Worm (Caenorhabditis elegans) whole organism, L3 larva: ENCODE data around the gene F26F4.2.
A peak's percentile ranks its signal among the peaks of the same experiment; 100 is the strongest.

ENCODE experiments used
- ZK546.5 ChIP-seq: sonication (generic microtip); optimal IDR thresholded peaks from 2 replicates; lab custom pipeline; 2017; ENCODE audit warnings: missing biosample characterization, missing genetic modification characterization
- ama-1 ChIP-seq: fragments of 150-350 bp; optimal IDR thresholded peaks from 2 replicates; lab custom pipeline; 2018
- ceh-16 ChIP-seq: sonication (generic microtip); optimal IDR thresholded peaks from 2 replicates; lab custom pipeline; 2017; ENCODE audit warnings: missing biosample characterization, missing genetic modification characterization
- ceh-28 ChIP-seq: fragments of 150-350 bp; optimal IDR thresholded peaks from 2 replicates; lab custom pipeline; 2014; ENCODE audit warnings: missing biosample characterization, missing genetic modification reagents, missing genetic modification characterization
- ceh-82 ChIP-seq: fragments of 150-350 bp; optimal IDR thresholded peaks from 2 replicates; lab custom pipeline; 2014; ENCODE audit warnings: missing biosample characterization, missing genetic modification characterization
- daf-12 ChIP-seq: fragments of 150-350 bp; optimal IDR thresholded peaks from 2 replicates; lab custom pipeline; 2014; ENCODE audit warnings: missing biosample characterization, missing genetic modification reagents, missing genetic modification characterization
- egl-5 ChIP-seq: fragments of 150-350 bp; optimal IDR thresholded peaks from 2 replicates; lab custom pipeline; 2017; ENCODE audit warnings: missing biosample characterization, missing genetic modification reagents, missing genetic modification characterization, inconsistent platforms
- elt-1 ChIP-seq: fragments of 150-350 bp; optimal IDR thresholded peaks from 2 replicates; lab custom pipeline; 2014; ENCODE audit warnings: missing biosample characterization, missing genetic modification characterization
- elt-2 ChIP-seq: sonication (generic microtip); optimal IDR thresholded peaks from 2 replicates; lab custom pipeline; 2016; ENCODE audit warnings: missing genetic modification reagents, mild to moderate bottlenecking, missing genetic modification characterization, missing compliant biosample characterization
- fkh-10 ChIP-seq: sonication (generic microtip); optimal IDR thresholded peaks from 2 replicates; lab custom pipeline; 2017; ENCODE audit warnings: missing biosample characterization, missing genetic modification reagents, missing genetic modification characterization
- fkh-2 ChIP-seq: fragments of 150-350 bp; optimal IDR thresholded peaks from 2 replicates; lab custom pipeline; 2014; ENCODE audit warnings: missing biosample characterization, missing genetic modification reagents, missing genetic modification characterization
- lin-15B ChIP-seq: fragments of 150-350 bp; optimal IDR thresholded peaks from 2 replicates; lab custom pipeline; 2014; ENCODE audit warnings: missing biosample characterization, missing genetic modification characterization
- lin-39 ChIP-seq: fragments of 150-350 bp; optimal IDR thresholded peaks from 2 replicates; lab custom pipeline; 2018; ENCODE audit warnings: missing biosample characterization, missing genetic modification reagents, missing genetic modification characterization
- mdl-1 ChIP-seq: fragments of 150-350 bp; optimal IDR thresholded peaks from 2 replicates; lab custom pipeline; 2014; ENCODE audit warnings: missing biosample characterization, missing genetic modification characterization
- mml-1 ChIP-seq: fragments of 150-350 bp; sonication (generic microtip); optimal IDR thresholded peaks from 3 replicates; lab custom pipeline; 2014; ENCODE audit warnings: missing biosample characterization, missing genetic modification characterization
- nfya-1 ChIP-seq: sonication (generic microtip); optimal IDR thresholded peaks from 2 replicates; lab custom pipeline; 2017; ENCODE audit warnings: missing genetic modification characterization, mild to moderate bottlenecking, missing compliant biosample characterization, antibody characterized with exemption, moderate library complexity; ENCODE audit not compliant: insufficient read depth
- nhr-12 ChIP-seq: fragments of 150-350 bp; optimal IDR thresholded peaks from 2 replicates; lab custom pipeline; 2014; ENCODE audit warnings: missing biosample characterization, missing genetic modification characterization
- nhr-23 ChIP-seq: fragments of 150-350 bp; optimal IDR thresholded peaks from 2 replicates; lab custom pipeline; 2014; ENCODE audit warnings: missing biosample characterization, missing genetic modification reagents, missing genetic modification characterization
- nhr-237 ChIP-seq: fragments of 150-350 bp; optimal IDR thresholded peaks from 2 replicates; lab custom pipeline; 2014; ENCODE audit warnings: missing biosample characterization, missing genetic modification characterization
- nhr-25 ChIP-seq: sonication (generic microtip); optimal IDR thresholded peaks from 2 replicates; lab custom pipeline; 2017; ENCODE audit warnings: missing biosample characterization, missing genetic modification characterization
- nhr-28 ChIP-seq: fragments of 150-350 bp; optimal IDR thresholded peaks from 2 replicates; lab custom pipeline; 2014; ENCODE audit warnings: missing biosample characterization, missing genetic modification characterization
- nhr-43 ChIP-seq: sonication (generic microtip); optimal IDR thresholded peaks from 2 replicates; lab custom pipeline; 2016; ENCODE audit warnings: mild to moderate bottlenecking, missing genetic modification characterization, missing compliant biosample characterization; ENCODE audit not compliant: poor library complexity, severe bottlenecking
- nhr-67 ChIP-seq: fragments of 150-350 bp; optimal IDR thresholded peaks from 2 replicates; lab custom pipeline; 2014; ENCODE audit warnings: missing biosample characterization, missing genetic modification characterization
- nhr-76 ChIP-seq: fragments of 150-350 bp; sonication (generic microtip); optimal IDR thresholded peaks from 5 replicates; lab custom pipeline; 2014; ENCODE audit warnings: missing biosample characterization, missing genetic modification characterization
- pha-4 ChIP-seq: fragments of 150-350 bp; optimal IDR thresholded peaks from 2 replicates; lab custom pipeline; 2014; ENCODE audit warnings: missing biosample characterization, missing genetic modification reagents, missing genetic modification characterization
- pqm-1 ChIP-seq: fragments of 150-350 bp; optimal IDR thresholded peaks from 2 replicates; lab custom pipeline; 2017; ENCODE audit warnings: missing biosample characterization, missing genetic modification characterization, inconsistent platforms
- skn-1 ChIP-seq: fragments of 150-350 bp; optimal IDR thresholded peaks from 2 replicates; lab custom pipeline; 2014; ENCODE audit warnings: missing biosample characterization, missing genetic modification characterization
- snpc-4 ChIP-seq: fragments of 150-350 bp; optimal IDR thresholded peaks from 2 replicates; lab custom pipeline; 2014; ENCODE audit warnings: missing biosample characterization, missing genetic modification characterization
- unc-39 ChIP-seq: sonication (generic microtip); optimal IDR thresholded peaks from 4 replicates; lab custom pipeline; 2017; ENCODE audit warnings: missing biosample characterization, missing genetic modification characterization
- unc-62 ChIP-seq: fragments of 150-350 bp; sonication (generic microtip); optimal IDR thresholded peaks from 4 replicates; lab custom pipeline; 2014; ENCODE audit warnings: missing biosample characterization, missing genetic modification reagents, missing genetic modification characterization
- ztf-11 ChIP-seq: fragments of 150-350 bp; optimal IDR thresholded peaks from 2 replicates; lab custom pipeline; 2014; ENCODE audit warnings: missing biosample characterization, missing genetic modification characterization

Gene F26F4.2

ce11 chrIII:4917960-4918712 is 7.1 kb downstream of the F26F4.2 start, which contains the start of gene rpb-8:
rpb-8 (minus strand) TSS chrIII:4918008.
- TF ChIP-seq elt-2 (tag; lab: Kevin White, UChicago) (peak; percentile 3), lin-39 (tag; lab: Kevin White, UChicago) (peak; percentile 61), nhr-67 (tag; lab: Kevin White, UChicago) (no peak), unc-62 (GFP tag; lab: Kevin White, UChicago) (no peak), ZK546.5 (no peak), nhr-25 (tag; lab: Kevin White, UChicago) (peak; percentile 8), nfya-1 (peak; percentile 72), ceh-28 (tag; lab: Kevin White, UChicago) (no peak), daf-12 (tag; lab: Kevin White, UChicago) (no peak), nhr-43 (tag; lab: Kevin White, UChicago) (no peak), ceh-16 (tag; lab: Kevin White, UChicago) (no peak), ceh-82 (tag; lab: Kevin White, UChicago) (no peak), nhr-237 (tag; lab: Kevin White, UChicago) (no peak), nhr-28 (tag; lab: Kevin White, UChicago) (no peak), pha-4 (tag; lab: Kevin White, UChicago) (peak; percentile 71), nhr-12 (tag; lab: Kevin White, UChicago) (no peak), snpc-4 (peak; percentile 37), ama-1 (lab: Kevin White, UChicago) (peak; percentile 38), pqm-1 (no peak), fkh-2 (tag; lab: Kevin White, UChicago) (no peak), elt-1 (tag; lab: Kevin White, UChicago) (no peak), ztf-11 (tag; lab: Kevin White, UChicago) (no peak), skn-1 (tag; lab: Kevin White, UChicago) (no peak), nhr-23 (tag; lab: Kevin White, UChicago) (peak; percentile 66), lin-15B (peak; percentile 71), egl-5 (tag; lab: Kevin White, UChicago) (peak; percentile 57)
- TF ChIP-seq, all 47 proteins: peak for 10

ce11 chrIII:4918906-4919305 is 7.8 kb downstream of the F26F4.2 start:
- TF ChIP-seq nhr-76 (tag; lab: Kevin White, UChicago) = no peak
- no peak for TF ChIP-seq lin-15B
- TF ChIP-seq fkh-10 (GFP tag; lab: Kevin White, UChicago) = no peak

- TF ChIP-seq ztf-11 (tag; lab: Kevin White, UChicago) (no peak), unc-39 (no peak), mdl-1 (tag; lab: Kevin White, UChicago) (no peak), elt-2 (tag; lab: Kevin White, UChicago) (no peak), mml-1 (tag; lab: Kevin White, UChicago) (no peak)
- TF ChIP-seq, all 47 proteins: peak for 0
These were observed 9.2 kb downstream of the F26F4.2 start, which contains the start of gene ula-1 for ce11 chrIII:4920221-4920620. ula-1 (minus strand) TSS chrIII:4920321.

- TF ChIP-seq lin-39 (tag; lab: Kevin White, UChicago) (peak; percentile 6), nfya-1 (peak; percentile 28), nhr-43 (tag; lab: Kevin White, UChicago) (peak; percentile 71)
These were observed 11.0 kb downstream of the F26F4.2 start, which contains the start of gene mmab-1 for ce11 chrIII:4922020-4922419. mmab-1 (minus strand) TSS chrIII:4922114.

- no peak for TF ChIP-seq ztf-11 (tag; lab: Kevin White, UChicago)
- no peak for TF ChIP-seq pqm-1
These were observed 13.1 kb downstream of the F26F4.2 start for ce11 chrIII:4924134-4924533.
